Worm (Caenorhabditis elegans) whole organism, L1 larva: Measurements from ENCODE around the gene sulp-3.

Source experiments
- dpl-1 ChIP-seq, 3 experiments: fragments of 150-350 bp in 2 of 3; sonication (generic microtip) in 1 of 3; optimal IDR thresholded peaks; 2 replicates each; lab custom pipeline; 2014 to 2017; ENCODE audit warnings: missing biosample characterization in 3 of 3, missing genetic modification characterization in 3 of 3, missing genetic modification reagents in 3 of 3
- irx-1 ChIP-seq: sonication (generic microtip); optimal IDR thresholded peaks from 2 replicates; lab custom pipeline; 2016; ENCODE audit warnings: missing genetic modification characterization, missing compliant biosample characterization
- lir-3 ChIP-seq: sonication (generic microtip); optimal IDR thresholded peaks from 2 replicates; lab custom pipeline; 2016; ENCODE audit warnings: mild to moderate bottlenecking, missing genetic modification characterization, moderate library complexity, missing compliant biosample characterization; ENCODE audit not compliant: poor library complexity
- nhr-76 ChIP-seq: sonication (generic microtip); optimal IDR thresholded peaks from 2 replicates; lab custom pipeline; 2017; ENCODE audit warnings: missing biosample characterization, missing genetic modification characterization
- unc-62 ChIP-seq: fragments of 150-350 bp; optimal IDR thresholded peaks from 2 replicates; lab custom pipeline; 2014; ENCODE audit warnings: missing biosample characterization, missing genetic modification reagents, missing genetic modification characterization

- peak; percentile 84 for TF ChIP-seq lir-3 (tag; lab: Kevin White, UChicago)
- TF ChIP-seq unc-62: no peak
- TF ChIP-seq irx-1: peak; percentile 90
- TF ChIP-seq dpl-1 (GFP tag; optimal IDR thresholded peaks at IDR 0.05; lab: Kevin White, UChicago): peak in 2 of 3 experiments; percentile 44 to 50
- no peak for TF ChIP-seq nhr-76 (tag; lab: Kevin White, UChicago)
Observed at ce11 chrX:8404308-8405085, 3.7 kb downstream of the sulp-3 start.
